Worm (Caenorhabditis elegans) whole organism, L2 larva: ENCODE data around the gene pqn-73.

Source experiments
- aly-2 ChIP-seq: fragments of 150-350 bp; optimal IDR thresholded peaks from 2 replicates; lab custom pipeline; 2014; ENCODE audit warnings: missing biosample characterization, missing genetic modification characterization
- ceh-16 ChIP-seq: fragments of 150-350 bp; optimal IDR thresholded peaks from 2 replicates; lab custom pipeline; 2014; ENCODE audit warnings: missing biosample characterization, missing genetic modification characterization
- ceh-82 ChIP-seq: fragments of 150-350 bp; optimal IDR thresholded peaks from 2 replicates; lab custom pipeline; 2014; ENCODE audit warnings: missing biosample characterization, missing genetic modification characterization
- lsy-2 ChIP-seq, 2 experiments: fragments of 150-350 bp in 1 of 2; sonication (generic microtip) in 1 of 2; optimal IDR thresholded peaks; 2 replicates each; lab custom pipeline; 2014 to 2017; ENCODE audit warnings: missing biosample characterization in 2 of 2, missing genetic modification characterization in 2 of 2
- mab-5 ChIP-seq: fragments of 150-350 bp; optimal IDR thresholded peaks from 2 replicates; lab custom pipeline; 2014; ENCODE audit warnings: missing biosample characterization, missing genetic modification characterization
- nhr-25 ChIP-seq: fragments of 150-350 bp; sonication (generic microtip); optimal IDR thresholded peaks from 3 replicates; lab custom pipeline; 2014; ENCODE audit warnings: missing biosample characterization, missing genetic modification characterization
- unc-39 ChIP-seq: fragments of 150-350 bp; optimal IDR thresholded peaks from 2 replicates; lab custom pipeline; 2014; ENCODE audit warnings: missing biosample characterization, missing genetic modification characterization
- unc-62 ChIP-seq: fragments of 150-350 bp; optimal IDR thresholded peaks from 2 replicates; lab custom pipeline; 2014; ENCODE audit warnings: missing biosample characterization, missing genetic modification reagents, missing genetic modification characterization

ce11 chrII:8515521-8515920 lies 25.0 kb upstream of the pqn-73 start:
- TF ChIP-seq unc-62 (no peak), mab-5 (no peak), aly-2 (no peak), lsy-2 (tag; optimal IDR thresholded peaks at IDR 0.05; lab: Kevin White, UChicago) (no peak), ceh-16 (tag; lab: Kevin White, UChicago) (no peak), unc-39 (no peak), nhr-25 (tag; lab: Kevin White, UChicago) (no peak), ceh-82 (tag; lab: Kevin White, UChicago) (no peak)
